Worm (Caenorhabditis elegans) whole organism, young adult: ENCODE measurements around the gene R07C3.13.

Source experiments
- attf-5 ChIP-seq: fragments of 200-800 bp; sonication (Bioruptor generic); optimal IDR thresholded peaks from 2 replicates; lab custom pipeline; 2018; ENCODE audit warnings: mild to moderate bottlenecking, missing genetic modification characterization, missing compliant biosample characterization
- dpl-1 ChIP-seq: fragments of 150-350 bp; optimal IDR thresholded peaks from 2 replicates; lab custom pipeline; 2014; ENCODE audit warnings: missing biosample characterization, missing genetic modification reagents, missing genetic modification characterization
- nhr-80 ChIP-seq: sonication (generic microtip); optimal IDR thresholded peaks from 2 replicates; lab custom pipeline; 2016; ENCODE audit warnings: missing genetic modification characterization, missing compliant biosample characterization

DNA sequence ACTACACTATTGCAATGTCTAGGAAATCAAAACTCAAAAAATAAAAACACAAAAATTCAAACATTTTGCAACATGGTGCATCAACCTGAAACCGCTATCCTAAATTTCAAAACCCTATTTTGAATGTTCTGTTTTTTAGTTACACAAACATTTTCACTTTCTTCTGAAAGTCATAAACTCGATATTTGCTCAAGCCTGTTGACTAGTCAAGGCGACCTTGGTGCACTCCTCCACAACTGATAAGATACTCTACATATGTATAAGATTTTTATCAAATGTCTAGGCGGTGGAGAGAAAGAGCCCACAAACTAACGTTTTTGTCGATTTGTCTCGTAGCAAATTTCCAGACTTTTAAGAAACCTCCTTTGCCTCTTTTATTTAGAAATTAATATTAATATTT is 39.2 kb downstream of the R07C3.13 start, which contains the start of gene T07D3.4:
- TF ChIP-seq attf-5: no peak
- TF ChIP-seq dpl-1 (GFP tag; lab: Kevin White, UChicago): no peak
- TF ChIP-seq nhr-80 (tag; lab: Kevin White, UChicago): peak; percentile 70
